Fruit fly (Drosophila melanogaster) whole organism, wandering third instar larva: Measurements from ENCODE around the gene Spase25.

Source experiments
- Abd-B ChIP-seq: fragments of >200 bp; optimal IDR thresholded peaks from 2 replicates; lab custom pipeline; 2017; ENCODE audit warnings: missing biosample characterization, missing genetic modification characterization
- Hnf4 ChIP-seq: fragments of 200-800 bp; sonication (Bioruptor generic); optimal IDR thresholded peaks from 2 replicates; lab custom pipeline; 2016; ENCODE audit warnings: missing biosample characterization, mild to moderate bottlenecking, missing genetic modification characterization
- Jra ChIP-seq: sonication (Bioruptor generic); optimal IDR thresholded peaks from 2 replicates; lab custom pipeline; 2016; ENCODE audit warnings: missing biosample characterization, missing genetic modification characterization
- N ChIP-seq: fragments of >200 bp; optimal IDR thresholded peaks from 2 replicates; lab custom pipeline; 2018; ENCODE audit warnings: missing biosample characterization, missing external identifiers, missing genetic modification characterization
- h ChIP-seq: fragments of 200-800 bp; sonication (Bioruptor generic); optimal IDR thresholded peaks from 3 replicates; lab custom pipeline; 2016; ENCODE audit warnings: missing biosample characterization, mild to moderate bottlenecking, missing genetic modification characterization
- jim ChIP-seq: fragments of 175-275, 200-325 bp; sonication (Bioruptor generic); optimal IDR thresholded peaks from 2 replicates; lab custom pipeline; 2016; ENCODE audit warnings: missing biosample characterization, mild to moderate bottlenecking, missing genetic modification characterization
- lola ChIP-seq: fragments of >200 bp; optimal IDR thresholded peaks from 2 replicates; lab custom pipeline; 2017; ENCODE audit warnings: missing biosample characterization, missing genetic modification characterization
- pan ChIP-seq: fragments of >200 bp; optimal IDR thresholded peaks from 2 replicates; lab custom pipeline; 2017
- psq ChIP-seq: fragments of 200-800 bp; sonication (Bioruptor generic); optimal IDR thresholded peaks from 3 replicates; lab custom pipeline; 2017; ENCODE audit warnings: missing biosample characterization, mild to moderate bottlenecking, missing genetic modification characterization, moderate library complexity
- rgr ChIP-seq: fragments of 200-800 bp; sonication (Bioruptor generic); optimal IDR thresholded peaks from 3 replicates; lab custom pipeline; 2016; ENCODE audit warnings: missing biosample characterization, mild to moderate bottlenecking, missing genetic modification characterization
- tai ChIP-seq: sonication (Bioruptor generic); optimal IDR thresholded peaks from 2 replicates; lab custom pipeline; 2016; ENCODE audit warnings: missing biosample characterization, missing genetic modification characterization
- usp ChIP-seq: fragments of >200 bp; optimal IDR thresholded peaks from 2 replicates; lab custom pipeline; 2017; ENCODE audit warnings: missing biosample characterization, missing genetic modification characterization
- woc ChIP-seq: sonication (Bioruptor generic); optimal IDR thresholded peaks from 2 replicates; lab custom pipeline; 2016; ENCODE audit warnings: missing biosample characterization, mild to moderate bottlenecking, missing genetic modification characterization

dm6 chrX:11485075-11485474, at the start of gene Spase25:
- no peak for TF ChIP-seq psq (GFP tag; lab: Kevin White, UChicago)
- no peak for TF ChIP-seq usp (GFP tag; lab: Kevin White, UChicago)
- TF ChIP-seq Jra (GFP tag; lab: Kevin White, UChicago): no peak
- no peak for TF ChIP-seq woc (GFP tag; lab: Kevin White, UChicago)
- no peak for TF ChIP-seq tai
- TF ChIP-seq h: no peak
- TF ChIP-seq pan: no peak
- TF ChIP-seq jim (GFP tag; lab: Kevin White, UChicago): no peak
- TF ChIP-seq Abd-B (GFP tag; lab: Kevin White, UChicago): no peak
- no peak for TF ChIP-seq rgr (GFP tag; lab: Kevin White, UChicago)
- no peak for TF ChIP-seq Hnf4
- TF ChIP-seq lola (GFP tag; lab: Kevin White, UChicago): no peak
- no peak for TF ChIP-seq N
